Fruit fly (Drosophila melanogaster) whole organism, embryonic: ENCODE data around the gene CG3040.
A peak's percentile ranks its signal among the peaks of the same experiment; 100 is the strongest.

ENCODE experiments used
- Atf-2 ChIP-seq: fragments of 200-800 bp; sonication (Bioruptor generic); optimal IDR thresholded peaks from 2 replicates; lab custom pipeline; 2016; ENCODE audit warnings: missing biosample characterization, missing genetic modification characterization
- BtbVII ChIP-seq: fragments of 200-800 bp; sonication (Bioruptor generic); optimal IDR thresholded peaks from 3 replicates; lab custom pipeline; 2017; ENCODE audit warnings: missing biosample characterization, mild to moderate bottlenecking, missing genetic modification characterization
- CG10366 ChIP-seq: fragments of 200-800 bp; sonication (Bioruptor generic); IDR thresholded peaks from 2 replicates; pipeline ENCODE4 v1.3.6; 2022; ENCODE audit warnings: missing biosample characterization, missing genetic modification characterization
- CG10565 ChIP-seq: fragments of 200-800 bp; sonication (Bioruptor generic); optimal IDR thresholded peaks from 3 replicates; lab custom pipeline; 2016; ENCODE audit warnings: missing biosample characterization, mild to moderate bottlenecking, missing genetic modification characterization
- CG11695 ChIP-seq: fragments of 200-800 bp; sonication (Bioruptor generic); IDR thresholded peaks from 3 replicates; pipeline ENCODE4 v1.3.6; 2022; ENCODE audit warnings: missing biosample characterization, missing genetic modification characterization
- CG11723 ChIP-seq: fragments of 200-800 bp; sonication (Bioruptor generic); optimal IDR thresholded peaks from 2 replicates; lab custom pipeline; 2017; ENCODE audit warnings: missing biosample characterization, mild to moderate bottlenecking, missing genetic modification characterization
- CG12155 ChIP-seq: fragments of 200-800 bp; sonication (Bioruptor generic); optimal IDR thresholded peaks from 3 replicates; lab custom pipeline; 2016; ENCODE audit warnings: missing biosample characterization, missing genetic modification characterization
- CG12391 ChIP-seq: fragments of 200-800 bp; sonication (Bioruptor generic); optimal IDR thresholded peaks from 3 replicates; lab custom pipeline; 2018; ENCODE audit warnings: missing biosample characterization, mild to moderate bottlenecking, missing genetic modification characterization, moderate library complexity
- CG15269 ChIP-seq: fragments of 200-800 bp; sonication (Bioruptor generic); optimal IDR thresholded peaks from 2 replicates; lab custom pipeline; 2018; ENCODE audit warnings: missing biosample characterization, mild to moderate bottlenecking, missing genetic modification characterization, moderate library complexity
- CG15696 ChIP-seq: fragments of 200-800 bp; sonication (Bioruptor generic); optimal IDR thresholded peaks from 2 replicates; lab custom pipeline; 2019; ENCODE audit warnings: missing biosample characterization, mild to moderate bottlenecking, missing genetic modification characterization, moderate library complexity
- CG2129 ChIP-seq: fragments of 200-800 bp; sonication (Bioruptor generic); IDR thresholded peaks from 2 replicates; pipeline ENCODE4 v1.3.6; 2022; ENCODE audit warnings: missing biosample characterization, missing genetic modification characterization; ENCODE audit not compliant: partially characterized antibody
- CG2678 ChIP-seq: fragments of 200-800 bp; sonication (Bioruptor generic); optimal IDR thresholded peaks from 3 replicates; lab custom pipeline; 2019; ENCODE audit warnings: missing biosample characterization, mild to moderate bottlenecking, missing genetic modification characterization, moderate library complexity
- CG30403 ChIP-seq: fragments of 200-800 bp; sonication (Bioruptor generic); optimal IDR thresholded peaks from 3 replicates; lab custom pipeline; 2016; ENCODE audit warnings: missing biosample characterization, missing genetic modification characterization
- CG32767 ChIP-seq: fragments of 200-800 bp; sonication (Bioruptor generic); IDR thresholded peaks from 2 replicates; pipeline ENCODE4 v1.3.6; 2022; ENCODE audit warnings: missing biosample characterization, missing genetic modification characterization
- CG34224 ChIP-seq: fragments of 200-800 bp; sonication (Bioruptor generic); IDR thresholded peaks from 3 replicates; pipeline ENCODE4 v1.3.6; 2022; ENCODE audit warnings: missing biosample characterization, missing genetic modification characterization; ENCODE audit not compliant: partially characterized antibody
- CG34376 ChIP-seq: fragments of 200-800 bp; sonication (Bioruptor generic); optimal IDR thresholded peaks from 2 replicates; lab custom pipeline; 2018; ENCODE audit warnings: missing biosample characterization, mild to moderate bottlenecking, missing genetic modification characterization
- CG34422 ChIP-seq: fragments of 200-800 bp; sonication (Bioruptor generic); IDR thresholded peaks from 3 replicates; pipeline ENCODE4 v1.3.6; 2022; ENCODE audit warnings: missing biosample characterization, missing genetic modification characterization
- CG4360 ChIP-seq: fragments of 200-800 bp; sonication (Bioruptor generic); IDR thresholded peaks from 2 replicates; pipeline ENCODE4 v1.3.6; 2022; ENCODE audit warnings: missing biosample characterization, missing genetic modification characterization
- CG4617 ChIP-seq: fragments of 200-800 bp; sonication (Bioruptor generic); optimal IDR thresholded peaks from 3 replicates; lab custom pipeline; 2016; ENCODE audit warnings: missing biosample characterization, missing genetic modification characterization, borderline replicate concordance
- CG6765 ChIP-seq: fragments of 200-800 bp; sonication (Bioruptor generic); optimal IDR thresholded peaks from 3 replicates; lab custom pipeline; 2017; ENCODE audit warnings: missing biosample characterization, mild to moderate bottlenecking, missing genetic modification characterization
- CG7786 ChIP-seq: fragments of 200-800 bp; sonication (Bioruptor generic); optimal IDR thresholded peaks from 2 replicates; lab custom pipeline; 2016; ENCODE audit warnings: missing biosample characterization, missing genetic modification characterization
- CG8478 ChIP-seq: fragments of >200 bp; optimal IDR thresholded peaks from 2 replicates; lab custom pipeline; 2018
- CG9215 ChIP-seq: fragments of 200-800 bp; sonication (Bioruptor generic); IDR thresholded peaks from 2 replicates; pipeline ENCODE4 v1.3.6; 2022; ENCODE audit warnings: missing biosample characterization, missing genetic modification characterization
- CG9797 ChIP-seq: fragments of 200-800 bp; sonication (Bioruptor generic); optimal IDR thresholded peaks from 3 replicates; lab custom pipeline; 2018; ENCODE audit warnings: missing biosample characterization, mild to moderate bottlenecking, missing genetic modification characterization
- D19B ChIP-seq: fragments of 200-800 bp; sonication (Bioruptor generic); optimal IDR thresholded peaks from 2 replicates; lab custom pipeline; 2017; ENCODE audit warnings: missing biosample characterization, mild to moderate bottlenecking, missing genetic modification characterization
- Dll ChIP-seq: fragments of 200-800 bp; sonication (Bioruptor generic); IDR thresholded peaks from 4 replicates; pipeline ENCODE4 v1.3.6; 2022; ENCODE audit warnings: missing biosample characterization, missing genetic modification characterization; ENCODE audit not compliant: partially characterized antibody
- Sox102F ChIP-seq: fragments of 200-800 bp; sonication (Bioruptor generic); optimal IDR thresholded peaks from 2 replicates; lab custom pipeline; 2018; ENCODE audit warnings: missing biosample characterization, mild to moderate bottlenecking, missing genetic modification characterization, moderate library complexity
- Sry-δ ChIP-seq: fragments of 200-800 bp; sonication (Bioruptor generic); optimal IDR thresholded peaks from 2 replicates; lab custom pipeline; 2016; ENCODE audit warnings: missing biosample characterization, missing genetic modification characterization
- abd-A ChIP-seq: fragments of 200-800 bp; sonication (Bioruptor generic); optimal IDR thresholded peaks from 3 replicates; lab custom pipeline; 2019; ENCODE audit warnings: missing biosample characterization, mild to moderate bottlenecking, missing genetic modification characterization, moderate library complexity
- amos ChIP-seq: fragments of 200-800 bp; sonication (Bioruptor generic); IDR thresholded peaks from 2 replicates; pipeline ENCODE4 v1.3.6; 2022; ENCODE audit warnings: missing biosample characterization, missing genetic modification characterization; ENCODE audit not compliant: partially characterized antibody
- ato ChIP-seq: fragments of 200-800 bp; sonication (Bioruptor generic); IDR thresholded peaks from 2 replicates; pipeline ENCODE4 v1.3.6; 2022; ENCODE audit warnings: missing biosample characterization, missing genetic modification characterization; ENCODE audit not compliant: partially characterized antibody
- cato ChIP-seq: fragments of 200-800 bp; sonication (Bioruptor generic); optimal IDR thresholded peaks from 2 replicates; lab custom pipeline; 2016; ENCODE audit warnings: missing biosample characterization, missing genetic modification characterization, borderline replicate concordance
- chif ChIP-seq, 2 experiments: fragments of 200-800 bp; sonication (Bioruptor generic); optimal IDR thresholded peaks; 3 replicates each; lab custom pipeline; 2016; ENCODE audit warnings: missing biosample characterization in 2 of 2, missing genetic modification characterization in 2 of 2
- chn ChIP-seq: fragments of 200-800 bp; sonication (Bioruptor generic); optimal IDR thresholded peaks from 2 replicates; lab custom pipeline; 2016; ENCODE audit warnings: missing biosample characterization, missing genetic modification characterization
- ci ChIP-seq: fragments of 200-800 bp; sonication (Bioruptor generic); IDR thresholded peaks from 3 replicates; pipeline ENCODE4 v1.3.6; 2022; ENCODE audit warnings: missing biosample characterization, missing genetic modification characterization
- ems ChIP-seq: fragments of 200-800 bp; sonication (Bioruptor generic); optimal IDR thresholded peaks from 3 replicates; lab custom pipeline; 2016; ENCODE audit warnings: missing biosample characterization, missing genetic modification characterization
- gem ChIP-seq: fragments of 200-800 bp; sonication (Bioruptor generic); optimal IDR thresholded peaks from 2 replicates; lab custom pipeline; 2019; ENCODE audit warnings: missing biosample characterization, mild to moderate bottlenecking, missing genetic modification characterization, moderate library complexity
- grau ChIP-seq: fragments of 200-800 bp; optimal IDR thresholded peaks from 3 replicates; lab custom pipeline; 2019; ENCODE audit warnings: missing biosample characterization, mild to moderate bottlenecking, missing genetic modification characterization, moderate library complexity
- inv ChIP-seq: fragments of 200-800 bp; sonication (Bioruptor generic); IDR thresholded peaks from 2 replicates; pipeline ENCODE4 v1.3.6; 2022; ENCODE audit warnings: missing biosample characterization, missing genetic modification characterization; ENCODE audit not compliant: partially characterized antibody
- jing ChIP-seq: fragments of 200-800 bp; sonication (Bioruptor generic); optimal IDR thresholded peaks from 2 replicates; lab custom pipeline; 2018; ENCODE audit warnings: missing biosample characterization, mild to moderate bottlenecking, missing genetic modification characterization
- ken ChIP-seq: fragments of 200-800 bp; sonication (Bioruptor generic); IDR thresholded peaks from 3 replicates; pipeline ENCODE4 v1.3.6; 2022; ENCODE audit warnings: missing biosample characterization, missing genetic modification characterization
- lilli ChIP-seq: fragments of 200-800 bp; sonication (Bioruptor generic); optimal IDR thresholded peaks from 3 replicates; lab custom pipeline; 2016; ENCODE audit warnings: missing biosample characterization, missing genetic modification characterization
- nerfin-2 ChIP-seq: fragments of 200-800 bp; sonication (Bioruptor generic); IDR thresholded peaks from 2 replicates; pipeline ENCODE4 v1.3.6; 2022; ENCODE audit warnings: missing biosample characterization, missing genetic modification characterization; ENCODE audit not compliant: partially characterized antibody
- prd ChIP-seq, 3 experiments: fragments of >200 bp in 2 of 3; fragments of 200-800 bp in 1 of 3; sonication (Bioruptor generic) in 1 of 3; optimal IDR thresholded peaks in 2 of 3; IDR thresholded peaks in 1 of 3; 2 replicates in 2 of 3; 3 replicates in 1 of 3; pipeline versions ENCODE4 v1.3.6 to Lab custom; 2017 to 2022; ENCODE audit warnings: missing biosample characterization in 1 of 3, missing genetic modification characterization in 1 of 3
- pzg ChIP-seq: fragments of 200-800 bp; sonication (Bioruptor generic); optimal IDR thresholded peaks from 3 replicates; lab custom pipeline; 2018; ENCODE audit warnings: missing biosample characterization, mild to moderate bottlenecking, missing genetic modification characterization, moderate library complexity
- seq ChIP-seq: fragments of 200-800 bp; sonication (Bioruptor generic); IDR thresholded peaks from 2 replicates; pipeline ENCODE4 v1.3.6; 2022; ENCODE audit warnings: missing biosample characterization, missing genetic modification characterization
- so ChIP-seq: fragments of 200-800 bp; sonication (Bioruptor generic); IDR thresholded peaks from 3 replicates; pipeline ENCODE4 v1.3.6; 2022; ENCODE audit warnings: missing biosample characterization, missing genetic modification characterization
- wdn ChIP-seq: fragments of 200-800 bp; sonication (Bioruptor generic); IDR thresholded peaks from 2 replicates; pipeline ENCODE4 v1.3.6; 2022; ENCODE audit warnings: missing biosample characterization, missing genetic modification characterization
- wek ChIP-seq: fragments of 200-800 bp; sonication (Bioruptor generic); optimal IDR thresholded peaks from 3 replicates; lab custom pipeline; 2018; ENCODE audit warnings: missing biosample characterization, mild to moderate bottlenecking, missing genetic modification characterization, moderate library complexity

Gene CG3040

DNA sequence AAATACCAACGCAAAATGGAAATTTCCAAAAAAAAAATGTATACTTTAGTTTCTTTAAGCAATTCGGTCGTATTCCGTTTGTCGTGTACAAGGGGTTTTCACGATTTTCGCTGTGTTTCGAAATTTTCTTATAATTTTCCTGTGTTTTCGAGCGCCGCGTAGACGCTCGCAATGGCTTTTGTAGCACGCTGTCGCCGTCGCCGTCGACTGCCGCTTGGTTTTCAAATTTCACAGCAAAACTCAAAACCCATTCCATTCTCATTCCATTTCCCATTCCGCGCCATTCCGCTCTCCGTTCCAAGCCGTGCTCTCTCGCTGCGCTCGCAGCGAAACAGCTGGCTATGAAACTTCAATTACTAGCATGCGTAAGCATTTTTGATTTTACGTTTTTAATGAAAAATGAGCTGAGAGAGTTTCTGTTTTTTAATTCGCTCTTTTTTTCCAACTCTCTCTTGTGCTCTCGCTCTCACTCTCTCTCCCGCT is 8.3 kb upstream of the CG3040 start (continued):
- TF ChIP-seq CG34376 (GFP tag; lab: Kevin White, UChicago) = peak; percentile 2
- no peak for TF ChIP-seq ato (GFP tag; lab: Robert Waterston, UW)
- TF ChIP-seq cato (GFP tag; lab: Kevin White, UChicago) = no peak
- peak; percentile 27 for TF ChIP-seq CG11723 (GFP tag; lab: Kevin White, UChicago)
- TF ChIP-seq CG15696 (tag; lab: Kevin White, UChicago) = no peak
- TF ChIP-seq ems (GFP tag; lab: Kevin White, UChicago) = no peak
- TF ChIP-seq CG9797 (GFP tag; lab: Kevin White, UChicago) = no peak
- TF ChIP-seq gem = no peak
- TF ChIP-seq CG8478 (lab: Kevin White, UChicago) = no peak
- TF ChIP-seq CG2129 (GFP tag; lab: Robert Waterston, UW) = no peak
- peak; percentile 63; the same call in 2 of the 3 replicates for TF ChIP-seq ci
- no peak for TF ChIP-seq abd-A (tag; lab: Kevin White, UChicago)
- TF ChIP-seq amos (GFP tag; lab: Robert Waterston, UW) = no peak; the same call in 1 of the 2 replicates
- no peak for TF ChIP-seq Atf-2
- no peak for TF ChIP-seq inv
- no peak for TF ChIP-seq pzg (GFP tag; lab: Kevin White, UChicago)
- no peak for TF ChIP-seq prd (optimal IDR thresholded peaks at IDR 0.05; lab: Kevin White, UChicago)
- TF ChIP-seq prd (GFP tag; IDR thresholded peaks at IDR 0.05; lab: Robert Waterston, UW) = peak; percentile 23; the same call in 1 of the 3 replicates
- no peak for TF ChIP-seq CG2678
- no peak for TF ChIP-seq chif (GFP tag; optimal IDR thresholded peaks at IDR 0.05; lab: Kevin White, UChicago)
- no peak for TF ChIP-seq wek
- peak; percentile 22; the same call in 1 of the 3 replicates for TF ChIP-seq so (GFP tag; lab: Robert Waterston, UW)
- TF ChIP-seq CG34422 (GFP tag; lab: Robert Waterston, UW) = no peak
- TF ChIP-seq seq (GFP tag; lab: Robert Waterston, UW) = peak; percentile 26; the same call in 1 of the 2 replicates
- TF ChIP-seq CG6765 = no peak
- no peak for TF ChIP-seq CG10565 (GFP tag; lab: Kevin White, UChicago)
- TF ChIP-seq lilli (GFP tag; lab: Kevin White, UChicago) = no peak
- peak; percentile 43; the same call in 1 of the 3 replicates for TF ChIP-seq ken
- peak; percentile 18 for TF ChIP-seq CG15269 (tag; lab: Kevin White, UChicago)
- TF ChIP-seq CG4360 (GFP tag; lab: Robert Waterston, UW) = no peak
- TF ChIP-seq wdn (GFP tag; lab: Robert Waterston, UW) = 0 out of 2 replicates have a peak, but pooled peaks have one; percentile 24
- no peak for TF ChIP-seq D19B
- TF ChIP-seq CG12155 (GFP tag; lab: Kevin White, UChicago) = no peak
- TF ChIP-seq CG9215 (GFP tag; lab: Robert Waterston, UW) = no peak
- TF ChIP-seq CG12391 (tag; lab: Kevin White, UChicago) = peak; percentile 9
- no peak for TF ChIP-seq Sry-δ (GFP tag; lab: Kevin White, UChicago)
- no peak for TF ChIP-seq CG30403 (GFP tag; lab: Kevin White, UChicago)
- TF ChIP-seq grau = no peak
- TF ChIP-seq nerfin-2 (GFP tag; lab: Robert Waterston, UW) = no peak
- no peak for TF ChIP-seq jing
- TF ChIP-seq BtbVII (GFP tag; lab: Kevin White, UChicago) = no peak
- peak; percentile 37; the same call in 1 of the 4 replicates for TF ChIP-seq Dll (GFP tag; lab: Robert Waterston, UW)
- TF ChIP-seq CG34224 (GFP tag; lab: Robert Waterston, UW) = no peak
- no peak for TF ChIP-seq CG4617 (GFP tag; lab: Kevin White, UChicago)
- TF ChIP-seq Sox102F (GFP tag; lab: Kevin White, UChicago) = no peak
- TF ChIP-seq CG32767 (GFP tag; lab: Robert Waterston, UW) = no peak
- TF ChIP-seq chn (GFP tag; lab: Kevin White, UChicago) = no peak
- TF ChIP-seq CG11695 (GFP tag; lab: Robert Waterston, UW) = peak; percentile 48; the same call in 1 of the 3 replicates
- TF ChIP-seq CG10366 = no peak
- peak; percentile 3 for TF ChIP-seq CG7786 (GFP tag; lab: Kevin White, UChicago)
